Fruit fly (Drosophila melanogaster) whole organism, embryonic: ENCODE measurements around the gene CG3097.

Experiments used
- ATbp ChIP-seq: fragments of 200-800 bp; sonication (Bioruptor generic); optimal IDR thresholded peaks from 2 replicates; lab custom pipeline; 2017; ENCODE audit warnings: missing biosample characterization, mild to moderate bottlenecking, missing genetic modification characterization, missing genetic modification reagents
- Antp ChIP-seq: fragments of 200-800 bp; sonication (Bioruptor generic); optimal IDR thresholded peaks from 3 replicates; lab custom pipeline; 2016; ENCODE audit warnings: missing biosample characterization, missing genetic modification characterization
- Atf6 ChIP-seq: fragments of 200-800 bp; sonication (Bioruptor generic); IDR thresholded peaks from 2 replicates; pipeline ENCODE4 v1.3.6; 2022; ENCODE audit warnings: missing biosample characterization, missing genetic modification characterization
- Bgb ChIP-seq: fragments of 200-800 bp; sonication (Bioruptor generic); IDR thresholded peaks from 2 replicates; pipeline ENCODE4 v1.3.6; 2022; ENCODE audit warnings: missing biosample characterization, missing genetic modification characterization; ENCODE audit not compliant: partially characterized antibody
- CG1024 ChIP-seq: fragments of 200-800 bp; sonication (Bioruptor generic); IDR thresholded peaks from 2 replicates; pipeline ENCODE4 v1.3.6; 2022; ENCODE audit warnings: missing biosample characterization, missing genetic modification characterization
- CG10959 ChIP-seq: fragments of 200-800 bp; sonication (Bioruptor generic); IDR thresholded peaks from 2 replicates; pipeline ENCODE4 v1.3.6; 2022; ENCODE audit warnings: missing biosample characterization, missing genetic modification characterization
- CG11398 ChIP-seq: fragments of 200-800 bp; sonication (Bioruptor generic); optimal IDR thresholded peaks from 2 replicates; lab custom pipeline; 2016; ENCODE audit warnings: missing biosample characterization, missing genetic modification characterization
- CG11723 ChIP-seq: fragments of 200-800 bp; sonication (Bioruptor generic); optimal IDR thresholded peaks from 2 replicates; lab custom pipeline; 2017; ENCODE audit warnings: missing biosample characterization, mild to moderate bottlenecking, missing genetic modification characterization
- CG12155 ChIP-seq: fragments of 200-800 bp; sonication (Bioruptor generic); optimal IDR thresholded peaks from 3 replicates; lab custom pipeline; 2016; ENCODE audit warnings: missing biosample characterization, missing genetic modification characterization
- CG13296 ChIP-seq: fragments of 200-800 bp; sonication (Bioruptor generic); optimal IDR thresholded peaks from 3 replicates; lab custom pipeline; 2018; ENCODE audit warnings: missing biosample characterization, mild to moderate bottlenecking, missing genetic modification characterization
- CG14441 ChIP-seq: fragments of 200-800 bp; sonication (Bioruptor generic); IDR thresholded peaks from 2 replicates; pipeline ENCODE4 v1.3.6; 2022; ENCODE audit warnings: missing biosample characterization, missing genetic modification characterization
- CG16815 ChIP-seq: fragments of 200-800 bp; sonication (Bioruptor generic); optimal IDR thresholded peaks from 3 replicates; lab custom pipeline; 2017; ENCODE audit warnings: missing biosample characterization, mild to moderate bottlenecking, missing genetic modification characterization
- CG18764 ChIP-seq: fragments of 200-800 bp; sonication (Bioruptor generic); optimal IDR thresholded peaks from 3 replicates; lab custom pipeline; 2016; ENCODE audit warnings: missing biosample characterization, missing genetic modification characterization
- CG2678 ChIP-seq: fragments of 200-800 bp; sonication (Bioruptor generic); optimal IDR thresholded peaks from 3 replicates; lab custom pipeline; 2019; ENCODE audit warnings: missing biosample characterization, mild to moderate bottlenecking, missing genetic modification characterization, moderate library complexity
- CG2875 ChIP-seq: fragments of 200-800 bp; sonication (Bioruptor generic); optimal IDR thresholded peaks from 2 replicates; lab custom pipeline; 2017; ENCODE audit warnings: missing biosample characterization, mild to moderate bottlenecking, missing genetic modification characterization, missing genetic modification reagents
- CG31388 ChIP-seq: fragments of 200-800 bp; sonication (Bioruptor generic); optimal IDR thresholded peaks from 2 replicates; lab custom pipeline; 2016; ENCODE audit warnings: missing biosample characterization, missing genetic modification characterization
- CG32532 ChIP-seq: fragments of 200-800 bp; sonication (Bioruptor generic); IDR thresholded peaks from 2 replicates; pipeline ENCODE4 v1.3.6; 2022; ENCODE audit warnings: missing biosample characterization, missing genetic modification characterization
- CG32767 ChIP-seq: fragments of 200-800 bp; sonication (Bioruptor generic); IDR thresholded peaks from 2 replicates; pipeline ENCODE4 v1.3.6; 2022; ENCODE audit warnings: missing biosample characterization, missing genetic modification characterization
- CG3407 ChIP-seq: fragments of 200-800 bp; sonication (Bioruptor generic); optimal IDR thresholded peaks from 2 replicates; lab custom pipeline; 2018; ENCODE audit warnings: missing biosample characterization, mild to moderate bottlenecking, missing genetic modification characterization
- CG4707 ChIP-seq: fragments of 200-800 bp; sonication (Bioruptor generic); optimal IDR thresholded peaks from 2 replicates; lab custom pipeline; 2018; ENCODE audit warnings: missing biosample characterization, mild to moderate bottlenecking, missing genetic modification characterization, moderate library complexity
- CG7271 ChIP-seq: fragments of 200-800 bp; sonication (Bioruptor generic); optimal IDR thresholded peaks from 2 replicates; lab custom pipeline; 2018; ENCODE audit warnings: missing biosample characterization, mild to moderate bottlenecking, missing genetic modification characterization, moderate library complexity
- CG7357 ChIP-seq: fragments of 200-800 bp; sonication (Bioruptor generic); IDR thresholded peaks from 3 replicates; pipeline ENCODE4 v1.3.6; 2022; ENCODE audit warnings: missing biosample characterization, missing genetic modification characterization
- CG8089 ChIP-seq: fragments of 200-800 bp; sonication (Bioruptor generic); optimal IDR thresholded peaks from 3 replicates; lab custom pipeline; 2016; ENCODE audit warnings: missing biosample characterization, missing genetic modification characterization
- CG8281 ChIP-seq: fragments of 200-800 bp; sonication (Bioruptor generic); optimal IDR thresholded peaks from 2 replicates; lab custom pipeline; 2018; ENCODE audit warnings: missing biosample characterization, mild to moderate bottlenecking, missing genetic modification characterization, moderate library complexity
- CG8388 ChIP-seq: fragments of 200-800 bp; sonication (Bioruptor generic); optimal IDR thresholded peaks from 2 replicates; lab custom pipeline; 2019; ENCODE audit warnings: missing biosample characterization, mild to moderate bottlenecking, missing genetic modification characterization, moderate library complexity
- CG9876 ChIP-seq: fragments of 200-800 bp; sonication (Bioruptor generic); optimal IDR thresholded peaks from 2 replicates; lab custom pipeline; 2016; ENCODE audit warnings: missing biosample characterization, missing genetic modification characterization
- CoRest ChIP-seq: fragments of 200-800 bp; sonication (Bioruptor generic); optimal IDR thresholded peaks from 3 replicates; lab custom pipeline; 2018; ENCODE audit warnings: missing biosample characterization, mild to moderate bottlenecking, missing genetic modification characterization, moderate library complexity
- Deaf1 ChIP-seq: fragments of 200-800 bp; optimal IDR thresholded peaks from 3 replicates; lab custom pipeline; 2019; ENCODE audit warnings: missing biosample characterization, mild to moderate bottlenecking, missing genetic modification characterization, moderate library complexity
- Dip3 ChIP-seq: fragments of 200-800 bp; sonication (Bioruptor generic); optimal IDR thresholded peaks from 3 replicates; lab custom pipeline; 2016; ENCODE audit warnings: missing biosample characterization, missing genetic modification characterization
- Ets97D ChIP-seq: fragments of 200-800 bp; sonication (Bioruptor generic); optimal IDR thresholded peaks from 3 replicates; lab custom pipeline; 2016; ENCODE audit warnings: missing biosample characterization, missing genetic modification characterization
- HmgD ChIP-seq: fragments of 200-800 bp; sonication (Bioruptor generic); optimal IDR thresholded peaks from 3 replicates; lab custom pipeline; 2016; ENCODE audit warnings: missing biosample characterization, missing genetic modification characterization
- Hr3 ChIP-seq: fragments of 200-800 bp; sonication (Bioruptor generic); optimal IDR thresholded peaks from 3 replicates; lab custom pipeline; 2016; ENCODE audit warnings: missing biosample characterization, missing genetic modification characterization
- Hr39 ChIP-seq: fragments of >200 bp; optimal IDR thresholded peaks from 2 replicates; lab custom pipeline; 2017
- MBD-R2 ChIP-seq: fragments of 200-800 bp; sonication (Bioruptor generic); IDR thresholded peaks from 2 replicates; pipeline ENCODE4 v1.3.6; 2022; ENCODE audit warnings: missing biosample characterization, missing genetic modification characterization
- Nf-YC ChIP-seq: fragments of 200-800 bp; optimal IDR thresholded peaks from 3 replicates; lab custom pipeline; 2019; ENCODE audit warnings: missing biosample characterization, mild to moderate bottlenecking, missing genetic modification characterization, moderate library complexity
- Rfx ChIP-seq: fragments of 200-800 bp; sonication (Bioruptor generic); IDR thresholded peaks from 2 replicates; pipeline ENCODE4 v1.3.6; 2022; ENCODE audit warnings: missing biosample characterization, missing genetic modification characterization
- Sin3A ChIP-seq: fragments of >200 bp; optimal IDR thresholded peaks from 2 replicates; lab custom pipeline; 2018
- Sry-δ ChIP-seq: fragments of 200-800 bp; sonication (Bioruptor generic); optimal IDR thresholded peaks from 2 replicates; lab custom pipeline; 2016; ENCODE audit warnings: missing biosample characterization, missing genetic modification characterization
- Usf ChIP-seq: fragments of 200-800 bp; sonication (Bioruptor generic); optimal IDR thresholded peaks from 2 replicates; lab custom pipeline; 2017; ENCODE audit warnings: missing genotype, missing biosample characterization, missing genetic modification characterization
- dimm ChIP-seq: fragments of 200-800 bp; sonication (Bioruptor generic); IDR thresholded peaks from 2 replicates; pipeline ENCODE4 v1.3.6; 2022; ENCODE audit warnings: missing biosample characterization, missing genetic modification characterization
- gsb ChIP-seq: fragments of 200-800 bp; sonication (Bioruptor generic); IDR thresholded peaks from 2 replicates; pipeline ENCODE4 v1.3.6; 2022; ENCODE audit warnings: missing biosample characterization, missing genetic modification characterization
- mld ChIP-seq: fragments of 200-800 bp; sonication (Bioruptor generic); IDR thresholded peaks from 3 replicates; pipeline ENCODE4 v1.3.6; 2022; ENCODE audit warnings: missing biosample characterization, missing genetic modification characterization; ENCODE audit not compliant: partially characterized antibody
- prd ChIP-seq, 3 experiments: fragments of >200 bp in 2 of 3; fragments of 200-800 bp in 1 of 3; sonication (Bioruptor generic) in 1 of 3; optimal IDR thresholded peaks in 2 of 3; IDR thresholded peaks in 1 of 3; 2 replicates in 2 of 3; 3 replicates in 1 of 3; pipeline versions ENCODE4 v1.3.6 to Lab custom; 2017 to 2022; ENCODE audit warnings: missing biosample characterization in 1 of 3, missing genetic modification characterization in 1 of 3
- pros ChIP-seq: fragments of 200-800 bp; sonication (Bioruptor generic); optimal IDR thresholded peaks from 3 replicates; lab custom pipeline; 2019; ENCODE audit warnings: missing biosample characterization, mild to moderate bottlenecking, missing genetic modification characterization, moderate library complexity
- psq ChIP-seq: fragments of 200-800 bp; sonication (Bioruptor generic); optimal IDR thresholded peaks from 2 replicates; lab custom pipeline; 2017; ENCODE audit warnings: missing biosample characterization, missing genetic modification characterization
- pzg ChIP-seq: fragments of 200-800 bp; sonication (Bioruptor generic); optimal IDR thresholded peaks from 3 replicates; lab custom pipeline; 2018; ENCODE audit warnings: missing biosample characterization, mild to moderate bottlenecking, missing genetic modification characterization, moderate library complexity
- ro ChIP-seq: fragments of 200-800 bp; sonication (Bioruptor generic); IDR thresholded peaks from 2 replicates; pipeline ENCODE4 v1.3.6; 2022; ENCODE audit warnings: missing biosample characterization, missing genetic modification characterization
- salm ChIP-seq: fragments of 200-800 bp; sonication (Bioruptor generic); optimal IDR thresholded peaks from 2 replicates; lab custom pipeline; 2018; ENCODE audit warnings: missing biosample characterization, mild to moderate bottlenecking, missing genetic modification characterization
- sima ChIP-seq: fragments of 200-800 bp; sonication (Bioruptor generic); optimal IDR thresholded peaks from 2 replicates; lab custom pipeline; 2016; ENCODE audit warnings: missing biosample characterization, missing genetic modification characterization
- sisA ChIP-seq: fragments of 200-800 bp; sonication (Bioruptor generic); IDR thresholded peaks from 2 replicates; pipeline ENCODE4 v1.3.6; 2022; ENCODE audit warnings: missing biosample characterization, missing genetic modification characterization
- tx ChIP-seq: fragments of 200-800 bp; sonication (Bioruptor generic); optimal IDR thresholded peaks from 2 replicates; lab custom pipeline; 2016; ENCODE audit warnings: missing biosample characterization, missing genetic modification characterization

Gene CG3097

dm6 chrX:5744992-5745732, 25.4 kb downstream of the CG3097 start (continued):
- no peak for TF ChIP-seq CG7271 (tag; lab: Kevin White, UChicago)
- no peak for TF ChIP-seq CG1024 (GFP tag; lab: Robert Waterston, UW)
- TF ChIP-seq prd (optimal IDR thresholded peaks at IDR 0.05; lab: Kevin White, UChicago), result no peak
- TF ChIP-seq prd (GFP tag; IDR thresholded peaks at IDR 0.05; lab: Robert Waterston, UW), result peak; percentile 32; the same call in 1 of the 3 replicates
- TF ChIP-seq CG11398 (GFP tag; lab: Kevin White, UChicago), result no peak
- peak; percentile 69 for TF ChIP-seq Sry-δ (GFP tag; lab: Kevin White, UChicago)
- TF ChIP-seq CG8089 (GFP tag; lab: Kevin White, UChicago), result no peak
- TF ChIP-seq Hr3 (GFP tag; lab: Kevin White, UChicago), result no peak
- peak; percentile 29 for TF ChIP-seq Nf-YC
- peak; percentile 70 for TF ChIP-seq Bgb (GFP tag; lab: Robert Waterston, UW)
- no peak for TF ChIP-seq ATbp (GFP tag; lab: Kevin White, UChicago)
- no peak for TF ChIP-seq ro (GFP tag; lab: Robert Waterston, UW)
- TF ChIP-seq CG4707 (GFP tag; lab: Kevin White, UChicago), result no peak
- TF ChIP-seq CG11723 (GFP tag; lab: Kevin White, UChicago), result no peak
- no peak for TF ChIP-seq tx (GFP tag; lab: Kevin White, UChicago)
- peak; percentile 51; the same call in 1 of the 3 replicates for TF ChIP-seq mld (GFP tag; lab: Robert Waterston, UW)
- no peak for TF ChIP-seq pros (GFP tag; lab: Kevin White, UChicago)
- TF ChIP-seq CG2678 (tag; lab: Kevin White, UChicago), result peak; percentile 38
- peak; percentile 2 for TF ChIP-seq CoRest
- TF ChIP-seq CG7357, result 0 out of 3 replicates have a peak, but pooled peaks have one; percentile 22
- no peak for TF ChIP-seq dimm (GFP tag; lab: Robert Waterston, UW)
- TF ChIP-seq MBD-R2 (GFP tag; lab: Robert Waterston, UW), result peak; percentile 14; the same call in 1 of the 2 replicates
- TF ChIP-seq gsb, result no peak
- no peak for TF ChIP-seq Deaf1
- TF ChIP-seq Atf6 (GFP tag; lab: Robert Waterston, UW), result no peak
- TF ChIP-seq Rfx, result peak; percentile 58
- peak; percentile 38 for TF ChIP-seq CG32532 (GFP tag; lab: Robert Waterston, UW)
- TF ChIP-seq CG16815 (GFP tag; lab: Kevin White, UChicago), result no peak
- no peak for TF ChIP-seq CG3407 (GFP tag; lab: Kevin White, UChicago)
- TF ChIP-seq CG14441 (GFP tag; lab: Robert Waterston, UW), result no peak
- TF ChIP-seq pzg (GFP tag; lab: Kevin White, UChicago), result no peak
- no peak for TF ChIP-seq Ets97D (GFP tag; lab: Kevin White, UChicago)
- no peak for TF ChIP-seq sisA (GFP tag; lab: Robert Waterston, UW)
- TF ChIP-seq CG12155 (GFP tag; lab: Kevin White, UChicago), result peak; percentile 49
- no peak for TF ChIP-seq salm (tag; lab: Kevin White, UChicago)
- TF ChIP-seq CG8281 (tag; lab: Kevin White, UChicago), result no peak
- TF ChIP-seq HmgD, result no peak
- no peak for TF ChIP-seq CG13296 (GFP tag; lab: Kevin White, UChicago)
- no peak for TF ChIP-seq sima (GFP tag; lab: Kevin White, UChicago)
- TF ChIP-seq Antp (GFP tag; lab: Kevin White, UChicago), result peak; percentile 31
- TF ChIP-seq CG9876, result no peak
- TF ChIP-seq Sin3A, result no peak
- TF ChIP-seq CG8388 (GFP tag; lab: Kevin White, UChicago), result no peak
- peak; percentile 27 for TF ChIP-seq Dip3
- TF ChIP-seq CG31388 (GFP tag; lab: Kevin White, UChicago), result no peak
- TF ChIP-seq CG32767 (GFP tag; lab: Robert Waterston, UW), result no peak
- no peak for TF ChIP-seq CG2875 (GFP tag; lab: Kevin White, UChicago)
- no peak for TF ChIP-seq psq (GFP tag; lab: Kevin White, UChicago)
- no peak for TF ChIP-seq Usf (GFP tag; lab: Kevin White, UChicago)
- no peak for TF ChIP-seq CG18764 (GFP tag; lab: Kevin White, UChicago)
- TF ChIP-seq Hr39, result no peak
- TF ChIP-seq CG10959 (GFP tag; lab: Robert Waterston, UW), result no peak
